Fruit fly (Drosophila melanogaster): ENCODE results near the gene CG15564.

Gene CG15564

dm6 chr3R:31222125-31222889, 12.9 kb downstream of the CG15564 start (continued):
- peak; percentile 85 for TF ChIP-seq shn (GFP tag; optimal IDR thresholded peaks at IDR 0.05)
- TF ChIP-seq Hmx (GFP tag; optimal IDR thresholded peaks at IDR 0.05): peak; percentile 40
- TF ChIP-seq CTCF (GFP tag; optimal IDR thresholded peaks at IDR 0.05): no peak
- TF ChIP-seq bowl (GFP tag; IDR thresholded peaks at IDR 0.05): no peak
- TF ChIP-seq cas (GFP tag; IDR thresholded peaks at IDR 0.05): no peak
- peak; percentile 85 for TF ChIP-seq Side (GFP tag; optimal IDR thresholded peaks at IDR 0.05)
- no peak for TF ChIP-seq GATAe (GFP tag; conservative IDR thresholded peaks at IDR 0.05)
- TF ChIP-seq jumu (GFP tag; optimal IDR thresholded peaks at IDR 0.05): peak; percentile 78
- no peak for TF ChIP-seq Dfd (GFP tag; optimal IDR thresholded peaks at IDR 0.05)
- peak; percentile 78 for TF ChIP-seq chn (GFP tag; optimal IDR thresholded peaks at IDR 0.05)
- TF ChIP-seq CG11696 (GFP tag; IDR thresholded peaks at IDR 0.05): no peak
- peak; percentile 16 for TF ChIP-seq Neu2 (GFP tag; optimal IDR thresholded peaks at IDR 0.05; ENCODE audit: borderline replicate concordance)
- peak; percentile 74 for TF ChIP-seq B-H2 (GFP tag; optimal IDR thresholded peaks at IDR 0.05)
- TF ChIP-seq fru (optimal IDR thresholded peaks at IDR 0.05): no peak
- peak; percentile 21 for TF ChIP-seq CG31388 (GFP tag; optimal IDR thresholded peaks at IDR 0.05)
- TF ChIP-seq CG16813 (GFP tag; IDR thresholded peaks at IDR 0.05; ENCODE audit: partially characterized antibody): no peak
- TF ChIP-seq CG7987 (GFP tag; optimal IDR thresholded peaks at IDR 0.05): no peak
- TF ChIP-seq CG9215 (GFP tag; IDR thresholded peaks at IDR 0.05): no peak
- peak; percentile 53 for TF ChIP-seq cato (GFP tag; optimal IDR thresholded peaks at IDR 0.05; ENCODE audit: borderline replicate concordance)
- TF ChIP-seq chif (GFP tag; optimal IDR thresholded peaks at IDR 0.05): peak; percentile 67 to 87
- TF ChIP-seq ac (GFP tag; optimal IDR thresholded peaks at IDR 0.05): peak; percentile 77
- peak; percentile 77 for TF ChIP-seq Abd-B (GFP tag; optimal IDR thresholded peaks at IDR 0.05)
- no peak for TF ChIP-seq sr (GFP tag; IDR thresholded peaks at IDR 0.05)
- no peak for TF ChIP-seq nerfin-2 (GFP tag; IDR thresholded peaks at IDR 0.05; ENCODE audit: partially characterized antibody)
- TF ChIP-seq wor (GFP tag; IDR thresholded peaks at IDR 0.05): no peak
- TF ChIP-seq hb (GFP tag; IDR thresholded peaks at IDR 0.05; ENCODE audit: partially characterized antibody): no peak
- TF ChIP-seq CG10959 (GFP tag; IDR thresholded peaks at IDR 0.05): no peak
- TF ChIP-seq CG11560 (tag; IDR thresholded peaks at IDR 0.05): no peak
- TF ChIP-seq CG1832 (GFP tag; optimal IDR thresholded peaks at IDR 0.05): no peak
- TF ChIP-seq gcm2 (GFP tag; optimal IDR thresholded peaks at IDR 0.05): peak; percentile 29
- TF ChIP-seq sna (GFP tag; IDR thresholded peaks at IDR 0.05; ENCODE audit: partially characterized antibody): no peak
- peak; percentile 64 for TF ChIP-seq CG8359 (GFP tag; optimal IDR thresholded peaks at IDR 0.05; ENCODE audit: borderline replicate concordance)
- TF ChIP-seq CoRest (tag; optimal IDR thresholded peaks at IDR 0.05): peak; percentile 92
- TF ChIP-seq NfI (GFP tag; optimal IDR thresholded peaks at IDR 0.05): peak; percentile 83
- TF ChIP-seq CG30431 (GFP tag; optimal IDR thresholded peaks at IDR 0.05): peak; percentile 69
- peak; percentile 27 for TF ChIP-seq sqz (GFP tag; optimal IDR thresholded peaks at IDR 0.05)
- TF ChIP-seq ara (GFP tag; IDR thresholded peaks at IDR 0.05): no peak
- TF ChIP-seq CG14441 (GFP tag; IDR thresholded peaks at IDR 0.05): no peak
- peak; percentile 92 for TF ChIP-seq CG7839 (tag; optimal IDR thresholded peaks at IDR 0.05)
- no peak for TF ChIP-seq seq (GFP tag; IDR thresholded peaks at IDR 0.05)
- TF ChIP-seq Camta (GFP tag; optimal IDR thresholded peaks at IDR 0.05): peak; percentile 86
- TF ChIP-seq CG18619 (GFP tag; optimal IDR thresholded peaks at IDR 0.05): peak; percentile 89
- no peak for TF ChIP-seq tna (GFP tag; IDR thresholded peaks at IDR 0.05; ENCODE audit: partially characterized antibody)
- TF ChIP-seq da (GFP tag; optimal IDR thresholded peaks at IDR 0.05): peak; percentile 41
- peak; percentile 71 for TF ChIP-seq CG18764 (GFP tag; optimal IDR thresholded peaks at IDR 0.05)
- peak; percentile 48 for TF ChIP-seq CG6854 (GFP tag; optimal IDR thresholded peaks at IDR 0.05)
- peak; percentile 88 for TF ChIP-seq CG11504 (tag; optimal IDR thresholded peaks at IDR 0.05)
- no peak for TF ChIP-seq CG8765 (GFP tag; IDR thresholded peaks at IDR 0.05)
- peak; percentile 63 for TF ChIP-seq gcm (GFP tag; optimal IDR thresholded peaks at IDR 0.05)
- peak; percentile 89 for TF ChIP-seq CG12219 (GFP tag; optimal IDR thresholded peaks at IDR 0.05)

Measured in whole organism, embryonic.